Fruit fly (Drosophila melanogaster) whole organism, embryonic: ENCODE data around the gene Tehao.

Source experiments
- Atf-2 ChIP-seq: fragments of 200-800 bp; sonication (Bioruptor generic); optimal IDR thresholded peaks from 2 replicates; lab custom pipeline; 2016; ENCODE audit warnings: missing biosample characterization, missing genetic modification characterization
- Atf3 ChIP-seq: fragments of 200-800 bp; sonication (Bioruptor generic); optimal IDR thresholded peaks from 3 replicates; lab custom pipeline; 2016; ENCODE audit warnings: missing biosample characterization, missing genetic modification characterization
- BtbVII ChIP-seq: fragments of 200-800 bp; sonication (Bioruptor generic); optimal IDR thresholded peaks from 3 replicates; lab custom pipeline; 2017; ENCODE audit warnings: missing biosample characterization, mild to moderate bottlenecking, missing genetic modification characterization
- CG10267 ChIP-seq: fragments of 200-800 bp; sonication (Bioruptor generic); optimal IDR thresholded peaks from 2 replicates; lab custom pipeline; 2018; ENCODE audit warnings: missing biosample characterization, mild to moderate bottlenecking, missing genetic modification characterization, moderate library complexity
- CG11085 ChIP-seq: fragments of 200-800 bp; sonication (Bioruptor generic); IDR thresholded peaks from 2 replicates; pipeline ENCODE4 v1.3.6; 2022; ENCODE audit warnings: missing biosample characterization, missing genetic modification characterization
- CG12391 ChIP-seq: fragments of 200-800 bp; sonication (Bioruptor generic); optimal IDR thresholded peaks from 3 replicates; lab custom pipeline; 2018; ENCODE audit warnings: missing biosample characterization, mild to moderate bottlenecking, missing genetic modification characterization, moderate library complexity
- CG14014 ChIP-seq: fragments of 200-800 bp; sonication (Bioruptor generic); IDR thresholded peaks from 2 replicates; pipeline ENCODE4 v1.3.6; 2022; ENCODE audit warnings: missing biosample characterization, missing genetic modification characterization
- CG14860 ChIP-seq: fragments of 200-800 bp; sonication (Bioruptor generic); IDR thresholded peaks from 3 replicates; pipeline ENCODE4 v1.3.6; 2022; ENCODE audit warnings: missing biosample characterization, missing genetic modification characterization; ENCODE audit not compliant: partially characterized antibody
- CG15011 ChIP-seq: fragments of 200-800 bp; sonication (Bioruptor generic); optimal IDR thresholded peaks from 3 replicates; lab custom pipeline; 2018; ENCODE audit warnings: missing biosample characterization, mild to moderate bottlenecking, missing genetic modification characterization
- CG15269 ChIP-seq: fragments of 200-800 bp; sonication (Bioruptor generic); optimal IDR thresholded peaks from 2 replicates; lab custom pipeline; 2018; ENCODE audit warnings: missing biosample characterization, mild to moderate bottlenecking, missing genetic modification characterization, moderate library complexity
- CG15514 ChIP-seq: fragments of 200-800 bp; sonication (Bioruptor generic); optimal IDR thresholded peaks from 3 replicates; lab custom pipeline; 2017; ENCODE audit warnings: missing biosample characterization, missing genetic modification characterization, mild to moderate bottlenecking, moderate library complexity, missing genetic modification reagents
- CG1603 ChIP-seq: fragments of 200-800 bp; sonication (Bioruptor generic); optimal IDR thresholded peaks from 2 replicates; lab custom pipeline; 2019; ENCODE audit warnings: missing biosample characterization, mild to moderate bottlenecking, missing genetic modification characterization, moderate library complexity
- CG18619 ChIP-seq: fragments of 200-800 bp; sonication (Bioruptor generic); optimal IDR thresholded peaks from 3 replicates; lab custom pipeline; 2017; ENCODE audit warnings: missing biosample characterization, mild to moderate bottlenecking, missing genetic modification characterization
- CG4854 ChIP-seq: fragments of 200-800 bp; sonication (Bioruptor generic); optimal IDR thresholded peaks from 2 replicates; lab custom pipeline; 2016; ENCODE audit warnings: missing biosample characterization, missing genetic modification characterization, inconsistent platforms
- CG6813 ChIP-seq: fragments of 200-800 bp; sonication (Bioruptor generic); optimal IDR thresholded peaks from 2 replicates; lab custom pipeline; 2017; ENCODE audit warnings: missing biosample characterization, missing genetic modification characterization, mild to moderate bottlenecking, moderate library complexity, missing genetic modification reagents
- CG7928 ChIP-seq: fragments of 200-800 bp; sonication (Bioruptor generic); optimal IDR thresholded peaks from 2 replicates; lab custom pipeline; 2017; ENCODE audit warnings: missing biosample characterization, mild to moderate bottlenecking, missing genetic modification characterization
- CG9932 ChIP-seq: fragments of 200-800 bp; sonication (Bioruptor generic); IDR thresholded peaks from 2 replicates; pipeline ENCODE4 v1.3.6; 2022; ENCODE audit warnings: missing biosample characterization, missing genetic modification characterization
- Dref ChIP-seq: fragments of 200-800 bp; sonication (Bioruptor generic); IDR thresholded peaks from 2 replicates; pipeline ENCODE4 v1.3.6; 2022; ENCODE audit warnings: missing biosample characterization, missing genetic modification characterization
- Ets65A ChIP-seq: fragments of 200-800 bp; sonication (Bioruptor generic); peaks from one replicate; lab custom pipeline; 2016; ENCODE audit warnings: missing biosample characterization, missing genetic modification characterization
- Hey ChIP-seq: fragments of 200-800 bp; sonication (Bioruptor generic); optimal IDR thresholded peaks from 3 replicates; lab custom pipeline; 2018; ENCODE audit warnings: missing biosample characterization, mild to moderate bottlenecking, missing genetic modification characterization
- Lhr ChIP-seq: fragments of 200-800 bp; sonication (Bioruptor generic); optimal IDR thresholded peaks from 3 replicates; lab custom pipeline; 2017; ENCODE audit warnings: mild to moderate bottlenecking, missing biosample characterization, missing genetic modification reagents, missing genetic modification characterization
- Lpt ChIP-seq: fragments of >200 bp; optimal IDR thresholded peaks from 2 replicates; lab custom pipeline; 2018; ENCODE audit warnings: missing biosample characterization, missing genetic modification characterization
- Mes4 ChIP-seq: fragments of 200-800 bp; sonication (Bioruptor generic); optimal IDR thresholded peaks from 2 replicates; lab custom pipeline; 2016; ENCODE audit warnings: missing biosample characterization, missing genetic modification characterization
- Nf-YA ChIP-seq: fragments of 200-800 bp; sonication (Bioruptor generic); IDR thresholded peaks from 2 replicates; pipeline ENCODE4 v1.3.6; 2022; ENCODE audit warnings: missing biosample characterization, missing genetic modification characterization
- Nf-YC ChIP-seq: fragments of 200-800 bp; optimal IDR thresholded peaks from 3 replicates; lab custom pipeline; 2019; ENCODE audit warnings: missing biosample characterization, mild to moderate bottlenecking, missing genetic modification characterization, moderate library complexity
- Sox102F ChIP-seq: fragments of 200-800 bp; sonication (Bioruptor generic); optimal IDR thresholded peaks from 2 replicates; lab custom pipeline; 2018; ENCODE audit warnings: missing biosample characterization, mild to moderate bottlenecking, missing genetic modification characterization, moderate library complexity
- Taf1 ChIP-seq: fragments of 200-800 bp; sonication (Bioruptor generic); IDR thresholded peaks from 2 replicates; pipeline ENCODE4 v1.3.6; 2022; ENCODE audit warnings: missing biosample characterization, missing genetic modification characterization
- Usf ChIP-seq: fragments of 200-800 bp; sonication (Bioruptor generic); optimal IDR thresholded peaks from 2 replicates; lab custom pipeline; 2017; ENCODE audit warnings: missing genotype, missing biosample characterization, missing genetic modification characterization
- ash1 ChIP-seq: fragments of 200-800 bp; sonication (Bioruptor generic); optimal IDR thresholded peaks from 2 replicates; lab custom pipeline; 2018; ENCODE audit warnings: missing biosample characterization, mild to moderate bottlenecking, missing genetic modification characterization
- bcd ChIP-seq: fragments of 200-800 bp; sonication (Bioruptor generic); optimal IDR thresholded peaks from 2 replicates; lab custom pipeline; 2017; ENCODE audit warnings: missing biosample characterization, mild to moderate bottlenecking, missing genetic modification characterization
- cato ChIP-seq: fragments of 200-800 bp; sonication (Bioruptor generic); optimal IDR thresholded peaks from 2 replicates; lab custom pipeline; 2016; ENCODE audit warnings: missing biosample characterization, missing genetic modification characterization, borderline replicate concordance
- crc ChIP-seq: fragments of 200-800 bp; sonication (Bioruptor generic); optimal IDR thresholded peaks from 2 replicates; lab custom pipeline; 2016; ENCODE audit warnings: missing biosample characterization, missing genetic modification characterization
- crp ChIP-seq, 2 experiments: fragments of 200-800 bp; sonication (Bioruptor generic); optimal IDR thresholded peaks; 2 replicates in 1 of 2; 3 replicates in 1 of 2; lab custom pipeline; 2017; ENCODE audit warnings: missing biosample characterization in 2 of 2, missing genetic modification characterization in 2 of 2, mild to moderate bottlenecking in 1 of 2, moderate library complexity in 1 of 2
- eyg ChIP-seq: fragments of 200-800 bp; sonication (Bioruptor generic); optimal IDR thresholded peaks from 3 replicates; lab custom pipeline; 2016; ENCODE audit warnings: missing biosample characterization, missing genetic modification characterization
- fd64A ChIP-seq: fragments of 200-800 bp; sonication (Bioruptor generic); optimal IDR thresholded peaks from 3 replicates; lab custom pipeline; 2018; ENCODE audit warnings: missing biosample characterization, mild to moderate bottlenecking, missing genetic modification characterization
- ftz-f1 ChIP-seq: fragments of 200-800 bp; sonication (Bioruptor generic); optimal IDR thresholded peaks from 2 replicates; lab custom pipeline; 2016; ENCODE audit warnings: missing biosample characterization, missing genetic modification characterization
- gcm2 ChIP-seq: fragments of 200-800 bp; sonication (Bioruptor generic); optimal IDR thresholded peaks from 2 replicates; lab custom pipeline; 2016; ENCODE audit warnings: missing biosample characterization, missing genetic modification characterization
- grau ChIP-seq: fragments of 200-800 bp; optimal IDR thresholded peaks from 3 replicates; lab custom pipeline; 2019; ENCODE audit warnings: missing biosample characterization, mild to moderate bottlenecking, missing genetic modification characterization, moderate library complexity
- grn ChIP-seq: fragments of 200-800 bp; sonication (Bioruptor generic); optimal IDR thresholded peaks from 3 replicates; lab custom pipeline; 2017; ENCODE audit warnings: missing biosample characterization, missing genetic modification characterization
- lmd ChIP-seq: fragments of 200-800 bp; sonication (Bioruptor generic); IDR thresholded peaks from 2 replicates; pipeline ENCODE4 v1.3.6; 2022; ENCODE audit warnings: missing biosample characterization, missing genetic modification characterization
- mam ChIP-seq: fragments of 200-800 bp; sonication (Bioruptor generic); optimal IDR thresholded peaks from 3 replicates; lab custom pipeline; 2016; ENCODE audit warnings: missing biosample characterization, missing genetic modification characterization
- mld ChIP-seq: fragments of 200-800 bp; sonication (Bioruptor generic); IDR thresholded peaks from 3 replicates; pipeline ENCODE4 v1.3.6; 2022; ENCODE audit warnings: missing biosample characterization, missing genetic modification characterization; ENCODE audit not compliant: partially characterized antibody
- nerfin-1 ChIP-seq: fragments of 200-800 bp; sonication (Bioruptor generic); optimal IDR thresholded peaks from 3 replicates; lab custom pipeline; 2019; ENCODE audit warnings: missing biosample characterization, mild to moderate bottlenecking, missing genetic modification characterization, moderate library complexity
- onecut ChIP-seq: fragments of 200-800 bp; sonication (Bioruptor generic); IDR thresholded peaks from 2 replicates; pipeline ENCODE4 v1.3.6; 2022; ENCODE audit warnings: missing biosample characterization, missing genetic modification characterization
- pfk ChIP-seq: fragments of 200-800 bp; sonication (Bioruptor generic); optimal IDR thresholded peaks from 2 replicates; lab custom pipeline; 2018; ENCODE audit warnings: missing biosample characterization, mild to moderate bottlenecking, missing genetic modification characterization, moderate library complexity
- salm ChIP-seq: fragments of 200-800 bp; sonication (Bioruptor generic); optimal IDR thresholded peaks from 2 replicates; lab custom pipeline; 2018; ENCODE audit warnings: missing biosample characterization, mild to moderate bottlenecking, missing genetic modification characterization
- scrt ChIP-seq: fragments of 200-800 bp; sonication (Bioruptor generic); optimal IDR thresholded peaks from 2 replicates; lab custom pipeline; 2018; ENCODE audit warnings: missing biosample characterization, mild to moderate bottlenecking, missing genetic modification characterization, moderate library complexity
- sens ChIP-seq: fragments of 200-800 bp; sonication (Bioruptor generic); peaks from one replicate; lab custom pipeline; 2016; ENCODE audit warnings: missing biosample characterization, missing genetic modification characterization
- ssp ChIP-seq: fragments of 200-800 bp; sonication (Bioruptor generic); IDR thresholded peaks from 2 replicates; pipeline ENCODE4 v1.3.6; 2022; ENCODE audit warnings: missing biosample characterization, missing genetic modification characterization
- sug ChIP-seq: fragments of 200-800 bp; optimal IDR thresholded peaks from 2 replicates; lab custom pipeline; 2019; ENCODE audit warnings: missing biosample characterization, mild to moderate bottlenecking, missing genetic modification characterization, moderate library complexity
- wdn ChIP-seq: fragments of 200-800 bp; sonication (Bioruptor generic); IDR thresholded peaks from 2 replicates; pipeline ENCODE4 v1.3.6; 2022; ENCODE audit warnings: missing biosample characterization, missing genetic modification characterization

The Tehao gene

DNA sequence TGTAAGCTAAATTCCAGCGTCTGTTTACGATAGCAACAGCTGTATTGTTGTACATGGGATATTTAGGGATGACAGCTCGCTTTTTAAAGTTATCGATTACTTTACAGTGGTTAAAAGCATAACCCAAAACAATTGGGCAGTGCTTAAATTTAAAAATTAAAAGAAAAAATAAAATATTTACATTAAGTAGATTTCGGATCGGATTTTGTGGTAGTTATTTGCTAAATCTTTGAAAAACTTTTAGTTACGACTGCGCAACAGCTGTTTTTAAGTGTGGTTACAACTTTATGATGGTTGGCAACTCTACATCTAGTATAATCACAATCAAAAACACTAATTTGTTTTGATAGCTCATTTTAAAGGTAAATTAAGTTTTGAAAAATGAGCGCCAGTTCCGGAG lies 48.2 kb upstream of the Tehao start, which contains the start of the genes Ing5 and CG7099 (continued):
- peak; percentile 92 for TF ChIP-seq scrt (GFP tag; lab: Kevin White, UChicago)
- peak; percentile 94 for TF ChIP-seq mam
- peak; percentile 70 to 88 for TF ChIP-seq crp (GFP tag; optimal IDR thresholded peaks at IDR 0.05; lab: Kevin White, UChicago)
- peak; percentile 96 for TF ChIP-seq CG11085 (GFP tag; lab: Robert Waterston, UW)
- TF ChIP-seq gcm2 (GFP tag; lab: Kevin White, UChicago) = peak; percentile 91
- TF ChIP-seq CG14014 (GFP tag; lab: Robert Waterston, UW) = peak; percentile 97
- peak; percentile 94 for TF ChIP-seq cato (GFP tag; lab: Kevin White, UChicago)
- peak; percentile 95 for TF ChIP-seq grau (tag; lab: Kevin White, UChicago)
- TF ChIP-seq CG9932 = peak; percentile 99
- peak; percentile 85 for TF ChIP-seq CG15011 (GFP tag; lab: Kevin White, UChicago)
- peak; percentile 68 for TF ChIP-seq eyg
- TF ChIP-seq sug (tag; lab: Kevin White, UChicago) = peak; percentile 96
- TF ChIP-seq Atf3 (GFP tag; lab: Kevin White, UChicago) = peak; percentile 90
- peak; percentile 89 for TF ChIP-seq Nf-YA (GFP tag; lab: Robert Waterston, UW)
- peak; percentile 98 for TF ChIP-seq Sox102F (GFP tag; lab: Kevin White, UChicago)
- TF ChIP-seq CG15269 (tag; lab: Kevin White, UChicago) = peak; percentile 96
- TF ChIP-seq CG6813 (GFP tag; lab: Kevin White, UChicago) = peak; percentile 88
- peak; percentile 93 for TF ChIP-seq nerfin-1 (tag; lab: Kevin White, UChicago)
- TF ChIP-seq CG14860 (GFP tag; lab: Robert Waterston, UW) = peak; percentile 62; the same call in 2 of the 3 replicates
- no peak for TF ChIP-seq mld (GFP tag; lab: Robert Waterston, UW)
- TF ChIP-seq bcd (GFP tag; lab: Kevin White, UChicago) = peak; percentile 95
- TF ChIP-seq ftz-f1 = peak; percentile 18
- TF ChIP-seq Ets65A = peak; percentile 98
- TF ChIP-seq wdn = peak; percentile 92
- peak; percentile 92 for TF ChIP-seq CG15514
- TF ChIP-seq lmd (GFP tag; lab: Robert Waterston, UW) = peak; percentile 96
- TF ChIP-seq onecut (GFP tag; lab: Robert Waterston, UW) = peak; percentile 85
- TF ChIP-seq sens (GFP tag; lab: Kevin White, UChicago) = peak; percentile 99
- peak; percentile 89 for TF ChIP-seq BtbVII (GFP tag; lab: Kevin White, UChicago)
- TF ChIP-seq pfk (GFP tag; lab: Kevin White, UChicago) = peak; percentile 52
- peak; percentile 75 for TF ChIP-seq Mes4 (GFP tag; lab: Kevin White, UChicago)
- TF ChIP-seq CG12391 = peak; percentile 98
- no peak for TF ChIP-seq grn (GFP tag; lab: Kevin White, UChicago)
- peak; percentile 65 for TF ChIP-seq CG1603 (tag; lab: Kevin White, UChicago)
- TF ChIP-seq CG7928 (GFP tag; lab: Kevin White, UChicago) = peak; percentile 77
- TF ChIP-seq Dref (GFP tag; lab: Robert Waterston, UW) = peak; percentile 75
- peak; percentile 77 for TF ChIP-seq fd64A (GFP tag; lab: Kevin White, UChicago)
- TF ChIP-seq ssp (GFP tag; lab: Robert Waterston, UW) = peak; percentile 91
- TF ChIP-seq CG18619 (GFP tag; lab: Kevin White, UChicago) = peak; percentile 94
- TF ChIP-seq Nf-YC (tag; lab: Kevin White, UChicago) = peak; percentile 89
- TF ChIP-seq Lhr (GFP tag; lab: Kevin White, UChicago) = peak; percentile 88
- no peak for TF ChIP-seq Lpt
- peak; percentile 93 for TF ChIP-seq Usf
- TF ChIP-seq crc (GFP tag; lab: Kevin White, UChicago) = peak; percentile 68
- peak; percentile 96 for TF ChIP-seq CG4854 (GFP tag; lab: Kevin White, UChicago)
- peak; percentile 94 for TF ChIP-seq Taf1 (GFP tag; lab: Robert Waterston, UW)
- TF ChIP-seq ash1 (GFP tag; lab: Kevin White, UChicago) = peak; percentile 61
- peak; percentile 83 for TF ChIP-seq Atf-2 (GFP tag; lab: Kevin White, UChicago)
- TF ChIP-seq CG10267 (tag; lab: Kevin White, UChicago) = peak; percentile 91
- TF ChIP-seq Hey (tag; lab: Kevin White, UChicago) = no peak
- TF ChIP-seq salm = peak; percentile 91
